Worm (Caenorhabditis elegans) whole organism, young adult: ENCODE data around the gene T16G12.12.

Source experiments
- D2030.7 ChIP-seq: fragments of 200-800 bp; sonication (Bioruptor generic); IDR thresholded peaks from 2 replicates; pipeline ENCODE4 v1.3.6; 2022; ENCODE audit warnings: missing genetic modification reagents, missing genetic modification characterization, missing compliant biosample characterization
- F10E7.11 ChIP-seq: sonication (generic microtip); optimal IDR thresholded peaks from 2 replicates; lab custom pipeline; 2017; ENCODE audit warnings: mild to moderate bottlenecking, missing genetic modification characterization, moderate library complexity, missing compliant biosample characterization
- F22D6.2 ChIP-seq: sonication (generic microtip); optimal IDR thresholded peaks from 2 replicates; lab custom pipeline; 2016; ENCODE audit warnings: mild to moderate bottlenecking, missing genetic modification characterization, missing compliant biosample characterization
- F33H1.4 ChIP-seq: fragments of 200-800 bp; sonication (Bioruptor generic); IDR thresholded peaks from 2 replicates; pipeline ENCODE4 v1.3.6; 2022; ENCODE audit warnings: missing genetic modification reagents, missing genetic modification characterization, missing compliant biosample characterization
- F49E8.2 ChIP-seq: sonication (generic microtip); optimal IDR thresholded peaks from 3 replicates; lab custom pipeline; 2017; ENCODE audit warnings: missing genetic modification characterization, mild to moderate bottlenecking, missing compliant biosample characterization, antibody characterized with exemption, moderate library complexity; ENCODE audit not compliant: insufficient read depth
- K11D2.4 ChIP-seq: fragments of 200-800 bp; sonication (Bioruptor generic); IDR thresholded peaks from 2 replicates; pipeline ENCODE4 v1.3.6; 2022; ENCODE audit warnings: missing genetic modification reagents, missing genetic modification characterization, missing compliant biosample characterization
- T26A5.8 ChIP-seq: sonication (generic microtip); optimal IDR thresholded peaks from 2 replicates; lab custom pipeline; 2016; ENCODE audit warnings: missing genetic modification characterization, missing compliant biosample characterization
- Y53G8AR.9 ChIP-seq: fragments of 200-800 bp; sonication (Bioruptor generic); conservative IDR thresholded peaks from 2 replicates; pipeline ENCODE4 v1.3.6; 2022; ENCODE audit warnings: missing genetic modification reagents, missing genetic modification characterization, missing compliant biosample characterization
- Y95B8A.8 ChIP-seq: fragments of 200-800 bp; sonication (Bioruptor generic); IDR thresholded peaks from 2 replicates; pipeline ENCODE4 v1.3.6; 2022; ENCODE audit warnings: missing genetic modification reagents, missing genetic modification characterization, missing compliant biosample characterization
- ZK185.1 ChIP-seq: sonication (generic microtip); optimal IDR thresholded peaks from 2 replicates; lab custom pipeline; 2016; ENCODE audit warnings: mild to moderate bottlenecking, missing genetic modification characterization, missing compliant biosample characterization; ENCODE audit not compliant: poor library complexity, severe bottlenecking
- ama-1 ChIP-seq, 3 experiments: fragments of 150-350 bp in 1 of 3; sonication (generic microtip) in 2 of 3; optimal IDR thresholded peaks; 2 replicates each; lab custom pipeline; 2014 to 2018; ENCODE audit warnings: missing biosample characterization in 2 of 3, missing genetic modification characterization in 2 of 3, missing genetic modification reagents in 2 of 3
- atf-7 ChIP-seq: sonication (generic microtip); optimal IDR thresholded peaks from 2 replicates; lab custom pipeline; 2017; ENCODE audit warnings: mild to moderate bottlenecking, missing genetic modification characterization, missing compliant biosample characterization
- athp-1 ChIP-seq: sonication (generic microtip); optimal IDR thresholded peaks from 2 replicates; lab custom pipeline; 2017; ENCODE audit warnings: mild to moderate bottlenecking, missing genetic modification characterization, missing compliant biosample characterization
- attf-5 ChIP-seq: fragments of 200-800 bp; sonication (Bioruptor generic); optimal IDR thresholded peaks from 2 replicates; lab custom pipeline; 2018; ENCODE audit warnings: mild to moderate bottlenecking, missing genetic modification characterization, missing compliant biosample characterization
- attf-6 ChIP-seq: fragments of 200-800 bp; sonication (Bioruptor generic); IDR thresholded peaks from 2 replicates; pipeline ENCODE4 v1.3.6; 2022; ENCODE audit warnings: missing genetic modification reagents, missing genetic modification characterization, missing compliant biosample characterization
- bed-1 ChIP-seq: fragments of 200-800 bp; sonication (Bioruptor generic); IDR thresholded peaks from 2 replicates; pipeline ENCODE4 v1.3.6; 2022; ENCODE audit warnings: missing genetic modification reagents, missing genetic modification characterization, missing compliant biosample characterization
- die-1 ChIP-seq: sonication (generic microtip); optimal IDR thresholded peaks from 2 replicates; lab custom pipeline; 2016; ENCODE audit warnings: missing genotype, mild to moderate bottlenecking, missing genetic modification characterization, missing compliant biosample characterization
- dpff-1 ChIP-seq: sonication (generic microtip); optimal IDR thresholded peaks from 2 replicates; lab custom pipeline; 2017; ENCODE audit warnings: mild to moderate bottlenecking, missing genetic modification characterization, missing compliant biosample characterization
- efl-1 ChIP-seq: fragments of 150-350 bp; optimal IDR thresholded peaks from 2 replicates; lab custom pipeline; 2014; ENCODE audit warnings: missing biosample characterization, missing genetic modification reagents, missing genetic modification characterization
- egl-44 ChIP-seq: fragments of 200-800 bp; sonication (Bioruptor generic); IDR thresholded peaks from 2 replicates; pipeline ENCODE4 v1.3.6; 2022; ENCODE audit warnings: missing genetic modification reagents, missing genetic modification characterization, missing compliant biosample characterization
- him-1 ChIP-seq: sonication (generic microtip); optimal IDR thresholded peaks from 2 replicates; lab custom pipeline; 2016; ENCODE audit warnings: missing genotype, missing genetic modification reagents, missing genetic modification characterization, missing compliant biosample characterization
- hlh-26 ChIP-seq: fragments of 200-800 bp; sonication (Bioruptor generic); conservative IDR thresholded peaks from 2 replicates; pipeline ENCODE4 v1.3.6; 2022; ENCODE audit warnings: missing genetic modification reagents, missing genetic modification characterization, missing compliant biosample characterization
- hmg-20 ChIP-seq: fragments of 200-800 bp; sonication (Bioruptor generic); IDR thresholded peaks from 2 replicates; pipeline ENCODE4 v1.3.6; 2022; ENCODE audit warnings: missing genetic modification reagents, missing genetic modification characterization, missing compliant biosample characterization
- hsf-1 ChIP-seq: fragments of 200-800 bp; sonication (Bioruptor generic); IDR thresholded peaks from 2 replicates; pipeline ENCODE4 v1.3.6; 2022; ENCODE audit warnings: missing genetic modification reagents, missing genetic modification characterization, missing compliant biosample characterization
- let-526 ChIP-seq: fragments of 200-800 bp; sonication (Bioruptor generic); IDR thresholded peaks from 2 replicates; pipeline ENCODE4 v1.3.6; 2022; ENCODE audit warnings: missing genetic modification reagents, missing genetic modification characterization, missing compliant biosample characterization
- let-607 ChIP-seq, 2 experiments: fragments of 200-800 bp in 1 of 2; sonication (Bioruptor generic) in 1 of 2; sonication (generic microtip) in 1 of 2; optimal IDR thresholded peaks; 2 replicates each; lab custom pipeline; 2016 to 2018; ENCODE audit warnings: mild to moderate bottlenecking in 2 of 2, missing compliant biosample characterization in 2 of 2, missing genetic modification characterization in 2 of 2, moderate library complexity in 2 of 2, missing genotype in 1 of 2
- lin-35 ChIP-seq, 3 experiments: fragments of 150-350 bp in 2 of 3; sonication (generic microtip) in 1 of 3; optimal IDR thresholded peaks; 2 replicates each; lab custom pipeline; 2014 to 2018; ENCODE audit warnings: missing biosample characterization in 3 of 3, missing genetic modification characterization in 3 of 3, missing genetic modification reagents in 3 of 3
- lsl-1 ChIP-seq: fragments of 200-800 bp; sonication (Bioruptor generic); optimal IDR thresholded peaks from 2 replicates; lab custom pipeline; 2018; ENCODE audit warnings: mild to moderate bottlenecking, missing genetic modification characterization, moderate library complexity, missing compliant biosample characterization
- madf-10 ChIP-seq: sonication (generic microtip); optimal IDR thresholded peaks from 2 replicates; lab custom pipeline; 2016; ENCODE audit warnings: mild to moderate bottlenecking, missing genetic modification characterization, missing compliant biosample characterization
- madf-6 ChIP-seq: fragments of 200-800 bp; sonication (Bioruptor generic); IDR thresholded peaks from 2 replicates; pipeline ENCODE4 v1.3.6; 2022; ENCODE audit warnings: missing genetic modification reagents, missing genetic modification characterization, missing compliant biosample characterization
- mcd-1 ChIP-seq: fragments of 200-800 bp; sonication (Bioruptor generic); IDR thresholded peaks from 2 replicates; pipeline ENCODE4 v1.3.6; 2022; ENCODE audit warnings: missing genetic modification reagents, missing genetic modification characterization, missing compliant biosample characterization
- mxl-1 ChIP-seq: sonication (generic microtip); optimal IDR thresholded peaks from 2 replicates; lab custom pipeline; 2016; ENCODE audit warnings: missing genetic modification characterization, missing compliant biosample characterization
- nfya-2 ChIP-seq: fragments of 200-800 bp; sonication (Bioruptor generic); IDR thresholded peaks from 2 replicates; pipeline ENCODE4 v1.3.6; 2022; ENCODE audit warnings: missing genetic modification reagents, missing genetic modification characterization, missing compliant biosample characterization
- nhr-120 ChIP-seq: fragments of 200-800 bp; sonication (Bioruptor generic); IDR thresholded peaks from 2 replicates; pipeline ENCODE4 v1.3.6; 2022; ENCODE audit warnings: missing genetic modification characterization, missing compliant biosample characterization
- nhr-90 ChIP-seq: sonication (generic microtip); optimal IDR thresholded peaks from 2 replicates; lab custom pipeline; 2016; ENCODE audit warnings: missing genotype, mild to moderate bottlenecking, missing genetic modification characterization, missing compliant biosample characterization
- pha-4 ChIP-seq: fragments of 150-350 bp; sonication (generic microtip); optimal IDR thresholded peaks from 2 replicates; lab custom pipeline; 2014; ENCODE audit warnings: missing biosample characterization, missing genetic modification reagents, missing genetic modification characterization
- repo-1 ChIP-seq: sonication (generic microtip); optimal IDR thresholded peaks from 2 replicates; lab custom pipeline; 2017; ENCODE audit warnings: mild to moderate bottlenecking, missing genetic modification characterization, missing compliant biosample characterization
- rpc-1 ChIP-seq, 2 experiments: fragments of 150-350 bp in 1 of 2; sonication (generic microtip) in 1 of 2; optimal IDR thresholded peaks; 2 replicates each; lab custom pipeline; 2014 to 2018; ENCODE audit warnings: missing biosample characterization in 1 of 2, missing genetic modification characterization in 1 of 2, missing genetic modification reagents in 1 of 2, missing genotype in 1 of 2
- sea-2 ChIP-seq: fragments of 200-800 bp; sonication (Bioruptor generic); IDR thresholded peaks from 2 replicates; pipeline ENCODE4 v1.3.6; 2022; ENCODE audit warnings: missing genetic modification characterization, missing compliant biosample characterization
- snpc-1.3 ChIP-seq: sonication (generic microtip); optimal IDR thresholded peaks from 2 replicates; lab custom pipeline; 2017; ENCODE audit warnings: missing genetic modification characterization, mild to moderate bottlenecking, missing compliant biosample characterization, antibody characterized with exemption, moderate library complexity, missing genotype, missing genetic modification reagents; ENCODE audit not compliant: insufficient read depth
- snpc-3.4 ChIP-seq: sonication (generic microtip); optimal IDR thresholded peaks from 2 replicates; lab custom pipeline; 2017; ENCODE audit warnings: missing genetic modification characterization, mild to moderate bottlenecking, missing compliant biosample characterization, antibody characterized with exemption, moderate library complexity, missing genotype, missing genetic modification reagents
- somi-1 ChIP-seq: fragments of 200-800 bp; sonication (Bioruptor generic); optimal IDR thresholded peaks from 2 replicates; lab custom pipeline; 2018; ENCODE audit warnings: mild to moderate bottlenecking, missing genetic modification characterization, missing compliant biosample characterization
- sptf-2 ChIP-seq: fragments of 200-800 bp; sonication (Bioruptor generic); optimal IDR thresholded peaks from 2 replicates; lab custom pipeline; 2018; ENCODE audit warnings: mild to moderate bottlenecking, missing genetic modification characterization, missing compliant biosample characterization
- tbp1 ChIP-seq: fragments of 200-800 bp; sonication (Bioruptor generic); optimal IDR thresholded peaks from 2 replicates; lab custom pipeline; 2018; ENCODE audit warnings: mild to moderate bottlenecking, missing genetic modification characterization, missing compliant biosample characterization
- tbx-9 ChIP-seq: sonication (generic microtip); optimal IDR thresholded peaks from 2 replicates; lab custom pipeline; 2016; ENCODE audit warnings: borderline replicate concordance, missing genetic modification characterization, inconsistent platforms, missing compliant biosample characterization
- xnd-1 ChIP-seq: sonication (generic microtip); optimal IDR thresholded peaks from 2 replicates; lab custom pipeline; 2016; ENCODE audit warnings: missing genotype, missing genetic modification reagents, missing genetic modification characterization, missing compliant biosample characterization
- ztf-18 ChIP-seq: sonication (generic microtip); optimal IDR thresholded peaks from 2 replicates; lab custom pipeline; 2016; ENCODE audit warnings: missing genotype, mild to moderate bottlenecking, missing genetic modification characterization, missing compliant biosample characterization
- ztf-26 ChIP-seq: sonication (generic microtip); optimal IDR thresholded peaks from 2 replicates; lab custom pipeline; 2017; ENCODE audit warnings: missing genetic modification characterization, missing compliant biosample characterization

The T16G12.12 gene

ce11 chrIII:10096525-10096972, 43.1 kb downstream of the T16G12.12 start (continued):
- TF ChIP-seq sea-2 (GFP tag; lab: Robert Waterston, UW) (no peak), hmg-20 (GFP tag; lab: Robert Waterston, UW) (no peak), xnd-1 (no peak), nfya-2 (GFP tag; lab: Robert Waterston, UW) (no peak), snpc-1.3 (tag; lab: Kevin White, UChicago) (no peak), mxl-1 (tag; lab: Kevin White, UChicago) (no peak), F33H1.4 (no peak), F22D6.2 (tag; lab: Kevin White, UChicago) (no peak), hsf-1 (GFP tag; lab: Robert Waterston, UW) (no peak), die-1 (tag; lab: Kevin White, UChicago) (no peak), tbx-9 (no peak), K11D2.4 (GFP tag; lab: Robert Waterston, UW) (peak; percentile 53; the same call in 1 of the 2 replicates), attf-5 (peak; percentile 95), egl-44 (GFP tag; lab: Robert Waterston, UW) (no peak), tbp1 (peak; percentile 45), lin-35 (GFP tag; optimal IDR thresholded peaks at IDR 0.05; lab: Kevin White, UChicago) (peak in 1 of 3 experiments; percentile 77), let-526 (peak; percentile 27; the same call in 1 of the 2 replicates), sptf-2 (GFP tag; lab: Kevin White, UChicago) (no peak), athp-1 (tag; lab: Kevin White, UChicago) (peak; percentile 84), efl-1 (GFP tag; lab: Kevin White, UChicago) (no peak), somi-1 (peak; percentile 71), ama-1 (optimal IDR thresholded peaks at IDR 0.05; lab: Kevin White, UChicago) (no peak), ama-1 (GFP tag; optimal IDR thresholded peaks at IDR 0.05; lab: Kevin White, UChicago) (no peak), nhr-120 (GFP tag; lab: Robert Waterston, UW) (no peak), nhr-90 (tag; lab: Kevin White, UChicago) (peak; percentile 5), atf-7 (tag; lab: Kevin White, UChicago) (peak; percentile 63), T26A5.8 (tag; lab: Kevin White, UChicago) (no peak), madf-6 (GFP tag; lab: Robert Waterston, UW) (no peak), lsl-1 (GFP tag; lab: Kevin White, UChicago) (no peak), madf-10 (tag; lab: Kevin White, UChicago) (peak; percentile 54), F49E8.2 (tag; lab: Kevin White, UChicago) (no peak), attf-6 (GFP tag; lab: Robert Waterston, UW) (no peak), hlh-26 (GFP tag; lab: Robert Waterston, UW) (no peak), mcd-1 (GFP tag; lab: Robert Waterston, UW) (peak; percentile 73), ztf-18 (peak; percentile 63), Y95B8A.8 (GFP tag; lab: Robert Waterston, UW) (no peak), let-607 (tag; optimal IDR thresholded peaks at IDR 0.05; lab: Kevin White, UChicago) (peak in 1 of 2 experiments; percentile 64), bed-1 (GFP tag; lab: Robert Waterston, UW) (no peak), Y53G8AR.9 (peak; percentile 60; the same call in 1 of the 2 replicates), rpc-1 (optimal IDR thresholded peaks at IDR 0.05; lab: Kevin White, UChicago) (no peak), rpc-1 (tag; optimal IDR thresholded peaks at IDR 0.05; lab: Kevin White, UChicago) (no peak), ztf-26 (tag; lab: Kevin White, UChicago) (peak; percentile 59), ZK185.1 (tag; lab: Kevin White, UChicago) (peak; percentile 33), D2030.7 (GFP tag; lab: Robert Waterston, UW) (no peak), dpff-1 (no peak), F10E7.11 (tag; lab: Kevin White, UChicago) (no peak), pha-4 (tag; lab: Kevin White, UChicago) (peak; percentile 7), him-1 (tag; lab: Kevin White, UChicago) (no peak), snpc-3.4 (tag; lab: Kevin White, UChicago) (no peak), repo-1 (peak; percentile 40)
